Worm (Caenorhabditis elegans) whole organism, L4 larva: ENCODE results near the gene K08D12.3.

Experiments
- F26F4.8 ChIP-seq: fragments of 200-800 bp; sonication (Bioruptor generic); conservative IDR thresholded peaks from 2 replicates; pipeline ENCODE4 v1.3.6; 2022; ENCODE audit warnings: missing genetic modification characterization, missing compliant biosample characterization
- T20F7.1 ChIP-seq: fragments of 200-800 bp; sonication (Bioruptor generic); optimal IDR thresholded peaks from 2 replicates; lab custom pipeline; 2018; ENCODE audit warnings: mild to moderate bottlenecking, missing genetic modification characterization, missing compliant biosample characterization
- Y48G9A.11 ChIP-seq: fragments of 200-800 bp; sonication (Bioruptor generic); IDR thresholded peaks from 2 replicates; pipeline ENCODE4 v1.3.6; 2022; ENCODE audit warnings: missing genetic modification reagents, missing genetic modification characterization, missing compliant biosample characterization
- Y5F2A.4 ChIP-seq: fragments of 200-800 bp; sonication (Bioruptor generic); optimal IDR thresholded peaks from 2 replicates; lab custom pipeline; 2018; ENCODE audit warnings: mild to moderate bottlenecking, missing genetic modification characterization, missing compliant biosample characterization
- Y75B8A.6 ChIP-seq: fragments of 200-800 bp; sonication (Bioruptor generic); IDR thresholded peaks from 2 replicates; pipeline ENCODE4 v1.3.6; 2022; ENCODE audit warnings: missing genetic modification reagents, missing genetic modification characterization, missing compliant biosample characterization
- ZK337.2 ChIP-seq: fragments of 200-800 bp; sonication (Bioruptor generic); IDR thresholded peaks from 2 replicates; pipeline ENCODE4 v1.3.6; 2022; ENCODE audit warnings: missing genetic modification reagents, missing genetic modification characterization, missing compliant biosample characterization
- aha-1 ChIP-seq: fragments of 150-350 bp; peaks from one replicate; lab custom pipeline; 2014; ENCODE audit warnings: missing biosample characterization, missing genetic modification characterization
- attf-4 ChIP-seq: sonication (generic microtip); optimal IDR thresholded peaks from 3 replicates; lab custom pipeline; 2017; ENCODE audit warnings: missing biosample characterization, missing genetic modification characterization
- ceh-28 ChIP-seq: fragments of 150-350 bp; optimal IDR thresholded peaks from 2 replicates; lab custom pipeline; 2014; ENCODE audit warnings: missing biosample characterization, missing genetic modification reagents, missing genetic modification characterization
- ceh-62 ChIP-seq: sonication (generic microtip); optimal IDR thresholded peaks from 2 replicates; lab custom pipeline; 2017; ENCODE audit warnings: missing biosample characterization, missing genetic modification characterization
- daf-8 ChIP-seq: fragments of 200-800 bp; sonication (Bioruptor generic); IDR thresholded peaks from 2 replicates; pipeline ENCODE4 v1.3.6; 2022; ENCODE audit warnings: missing genetic modification characterization, missing compliant biosample characterization
- dmd-6 ChIP-seq: fragments of 200-800 bp; sonication (Bioruptor generic); IDR thresholded peaks from 2 replicates; pipeline ENCODE4 v1.3.6; 2022; ENCODE audit warnings: missing genetic modification reagents, missing genetic modification characterization, missing compliant biosample characterization
- dmd-9 ChIP-seq: fragments of 200-800 bp; sonication (Bioruptor generic); IDR thresholded peaks from 2 replicates; pipeline ENCODE4 v1.3.6; 2022; ENCODE audit warnings: missing genetic modification reagents, missing genetic modification characterization, missing compliant biosample characterization
- egl-27 ChIP-seq: sonication (generic microtip); optimal IDR thresholded peaks from 3 replicates; lab custom pipeline; 2017; ENCODE audit warnings: missing biosample characterization, missing genetic modification reagents, missing genetic modification characterization
- hlh-30 ChIP-seq: sonication (generic microtip); optimal IDR thresholded peaks from 2 replicates; lab custom pipeline; 2017; ENCODE audit warnings: antibody characterized with exemption, mild to moderate bottlenecking, missing genetic modification characterization, missing compliant biosample characterization; ENCODE audit not compliant: insufficient read depth
- madf-5 ChIP-seq, 2 experiments: fragments of 200-800 bp; sonication (Bioruptor generic); IDR thresholded peaks; 2 replicates each; pipeline ENCODE4 v1.3.6; 2022; ENCODE audit warnings: missing compliant biosample characterization in 2 of 2, missing genetic modification characterization in 2 of 2
- mxl-2 ChIP-seq: fragments of 200-800 bp; sonication (Bioruptor generic); conservative IDR thresholded peaks from 2 replicates; pipeline ENCODE4 v1.3.6; 2022; ENCODE audit warnings: missing genetic modification reagents, missing genetic modification characterization, missing compliant biosample characterization
- nhr-102 ChIP-seq: sonication (generic microtip); optimal IDR thresholded peaks from 2 replicates; lab custom pipeline; 2016; ENCODE audit warnings: mild to moderate bottlenecking, missing genetic modification characterization, moderate library complexity, missing compliant biosample characterization
- php-3 ChIP-seq: fragments of 200-800 bp; sonication (Bioruptor generic); IDR thresholded peaks from 2 replicates; pipeline ENCODE4 v1.3.6; 2022; ENCODE audit warnings: missing genetic modification reagents, missing genetic modification characterization, missing compliant biosample characterization
- sdz-12 ChIP-seq: fragments of 200-800 bp; sonication (Bioruptor generic); optimal IDR thresholded peaks from 2 replicates; lab custom pipeline; 2018; ENCODE audit warnings: mild to moderate bottlenecking, missing genetic modification characterization, missing compliant biosample characterization
- set-16 ChIP-seq: fragments of 200-800 bp; sonication (Bioruptor generic); IDR thresholded peaks from 2 replicates; pipeline ENCODE4 v1.3.6; 2022; ENCODE audit warnings: missing genetic modification reagents, missing genetic modification characterization, missing compliant biosample characterization
- snpc-1.2 ChIP-seq: fragments of 200-800 bp; sonication (Bioruptor generic); IDR thresholded peaks from 2 replicates; pipeline ENCODE4 v1.3.6; 2022; ENCODE audit warnings: missing genetic modification reagents, missing genetic modification characterization, missing compliant biosample characterization
- spr-1 ChIP-seq: sonication (generic microtip); optimal IDR thresholded peaks from 2 replicates; lab custom pipeline; 2016; ENCODE audit warnings: mild to moderate bottlenecking, missing genetic modification characterization, missing compliant biosample characterization
- tra-1 ChIP-seq: fragments of 200-800 bp; sonication (Bioruptor generic); IDR thresholded peaks from 2 replicates; pipeline ENCODE4 v1.3.6; 2022; ENCODE audit warnings: missing genetic modification reagents, missing genetic modification characterization, missing compliant biosample characterization
- unc-39 ChIP-seq: sonication (generic microtip); optimal IDR thresholded peaks from 2 replicates; lab custom pipeline; 2017; ENCODE audit warnings: missing biosample characterization, missing genetic modification characterization
- unc-62 ChIP-seq, 3 experiments: fragments of 150-350 bp in 1 of 3; sonication (generic microtip); optimal IDR thresholded peaks in 2 of 3; peaks in 1 of 3; 1 replicate in 1 of 3; 2 replicates in 2 of 3; lab custom pipeline; 2014 to 2017; ENCODE audit warnings: missing biosample characterization in 3 of 3, missing genetic modification characterization in 3 of 3, missing genetic modification reagents in 3 of 3, missing genotype in 1 of 3
- vab-7 ChIP-seq: fragments of 200-800 bp; sonication (Bioruptor generic); IDR thresholded peaks from 2 replicates; pipeline ENCODE4 v1.3.6; 2022; ENCODE audit warnings: missing genetic modification reagents, missing genetic modification characterization, missing compliant biosample characterization
- zip-11 ChIP-seq: fragments of 200-800 bp; sonication (Bioruptor generic); IDR thresholded peaks from 2 replicates; pipeline ENCODE4 v1.3.6; 2022; ENCODE audit warnings: missing genetic modification characterization, missing compliant biosample characterization
- ztf-11 ChIP-seq: fragments of 150-350 bp; optimal IDR thresholded peaks from 2 replicates; lab custom pipeline; 2014; ENCODE audit warnings: missing biosample characterization, missing genetic modification characterization

Gene K08D12.3

DNA sequence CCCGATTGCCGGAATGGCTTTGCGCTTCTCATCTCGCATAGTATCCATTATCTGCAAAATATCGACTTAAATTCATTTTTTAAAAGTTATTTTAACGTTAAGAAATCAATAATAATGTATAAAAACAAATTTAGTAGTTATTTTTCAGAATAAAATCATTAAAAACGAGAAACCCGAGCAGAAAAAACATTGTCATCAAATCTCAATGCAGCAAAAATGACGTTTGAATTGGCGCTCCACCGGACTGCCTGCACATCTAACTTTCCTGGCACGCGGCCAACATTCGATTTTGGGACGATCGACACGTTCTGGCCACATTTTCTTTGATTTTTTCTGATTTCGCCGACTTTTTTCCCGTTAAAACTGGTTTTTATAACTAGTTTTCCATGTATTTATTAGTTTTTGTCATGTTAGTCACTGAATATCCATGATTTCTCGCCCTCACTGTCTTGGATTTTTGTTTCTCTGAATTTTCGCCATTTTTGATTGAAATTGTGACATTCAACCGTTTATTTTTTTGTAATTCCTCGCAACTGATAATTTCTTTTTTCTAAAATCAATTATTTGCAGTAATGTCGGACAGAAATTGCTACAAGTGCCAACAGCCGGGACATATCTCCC is at the start of gene K08D12.3, which contains the start of gene pbs-1 (continued):
- TF ChIP-seq F26F4.8 = no peak
- no peak for TF ChIP-seq mxl-2 (GFP tag; lab: Robert Waterston, UW)
- TF ChIP-seq ztf-11 = no peak
- no peak for TF ChIP-seq ceh-62 (tag; lab: Kevin White, UChicago)
- TF ChIP-seq T20F7.1 (GFP tag; lab: Kevin White, UChicago) = no peak

DNA sequence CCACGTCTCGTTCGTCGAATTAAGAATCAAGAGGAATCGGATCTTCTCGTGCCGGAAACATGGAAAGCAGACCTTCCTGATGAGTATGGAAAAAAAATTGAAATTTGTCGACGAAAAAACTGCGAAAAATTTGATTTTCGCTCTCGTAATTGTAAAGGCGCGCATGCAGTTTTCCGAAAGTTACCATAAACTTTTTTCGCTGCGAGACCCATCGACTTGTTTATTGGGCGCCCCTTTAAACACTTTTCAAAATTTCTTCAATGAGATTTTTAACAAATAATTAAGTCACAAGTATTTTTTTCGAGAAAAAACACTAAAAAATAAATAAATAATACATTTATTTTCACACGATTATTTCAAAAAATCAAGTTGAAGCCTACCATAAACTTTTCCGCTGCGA is 49.3 kb upstream of the K08D12.3 start:
- no peak for TF ChIP-seq Y5F2A.4
- peak in 1 of 2 experiments; percentile 76 for TF ChIP-seq unc-62 (GFP tag; optimal IDR thresholded peaks at IDR 0.05 in 1 of 2; lab: Kevin White, UChicago)
- TF ChIP-seq unc-62 (tag; optimal IDR thresholded peaks at IDR 0.05; lab: Kevin White, UChicago) = no peak

DNA sequence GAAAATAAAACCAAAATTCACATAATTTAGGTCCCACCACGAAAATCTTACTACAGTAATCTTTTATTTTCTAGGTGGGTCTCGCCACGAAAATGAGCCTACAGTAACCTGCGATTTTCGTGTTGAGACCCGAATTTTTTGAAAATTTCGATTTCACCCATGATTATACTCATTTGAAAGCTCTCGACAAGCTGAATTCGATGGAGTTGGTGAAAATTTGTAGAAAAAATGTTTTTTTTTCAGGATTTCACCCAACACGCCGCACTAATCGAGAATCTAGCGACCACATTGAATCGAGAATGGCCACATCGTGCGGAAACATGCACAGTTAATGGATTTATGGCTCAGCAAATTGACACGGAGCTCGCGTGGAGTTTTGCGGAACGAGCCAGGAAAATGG is 47.2 kb upstream of the K08D12.3 start:
- TF ChIP-seq aha-1 = peak; percentile 65
- TF ChIP-seq zip-11 = no peak
- TF ChIP-seq unc-62 (GFP tag; optimal IDR thresholded peaks at IDR 0.05 in 1 of 2; lab: Kevin White, UChicago) = peak in 1 of 2 experiments; percentile 65
- TF ChIP-seq unc-62 (tag; optimal IDR thresholded peaks at IDR 0.05; lab: Kevin White, UChicago) = no peak

DNA sequence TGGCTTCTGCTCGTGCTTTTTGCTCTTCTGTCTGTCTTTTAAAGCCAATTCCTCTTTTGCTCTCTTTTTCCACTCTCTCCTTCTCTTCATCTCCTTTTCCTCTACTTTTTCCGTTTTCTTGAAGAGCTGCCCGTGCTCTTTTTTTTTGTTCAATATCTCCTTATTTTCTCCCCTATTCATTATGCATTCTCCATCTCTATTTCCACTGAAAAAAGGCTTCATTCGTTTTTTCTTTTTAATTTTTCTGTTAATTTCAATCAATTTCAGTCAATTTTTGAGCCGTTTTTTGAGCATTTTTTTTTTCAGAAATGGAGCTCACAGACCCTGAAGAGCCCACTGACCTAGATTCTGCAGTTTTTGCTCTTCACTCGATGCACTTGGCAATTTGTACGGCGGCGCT is 37.7 kb upstream of the K08D12.3 start, which contains the start of gene Y41D4B.1:
TSS of gene Y41D4B.1 (plus strand) at position 301 of the 400 bp plus-strand sequence.
- TF ChIP-seq unc-39 = no peak
- TF ChIP-seq vab-7 = no peak
- TF ChIP-seq, all 104 proteins: peak for 0

DNA sequence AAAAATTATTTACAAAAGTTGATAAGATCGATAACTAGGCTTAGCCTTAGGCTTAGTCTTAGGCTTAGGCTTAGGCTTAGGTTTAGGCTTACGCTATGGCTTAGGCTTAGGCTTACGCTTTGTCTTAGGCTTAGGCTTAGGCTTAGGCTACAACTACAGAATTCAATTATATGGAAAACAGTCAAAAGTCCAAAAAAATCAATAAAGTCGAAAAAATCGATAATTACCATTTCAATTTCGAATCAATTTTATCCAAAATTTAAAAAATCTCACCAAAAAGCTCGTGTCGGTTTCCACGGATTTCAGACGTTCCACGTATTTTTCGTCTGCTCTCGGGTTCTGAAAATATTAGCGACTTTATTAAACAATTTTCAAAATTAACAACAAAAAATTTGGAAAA is 33.1 kb upstream of the K08D12.3 start:
- TF ChIP-seq spr-1 (tag; lab: Kevin White, UChicago) = no peak
- TF ChIP-seq ceh-28 (tag; lab: Kevin White, UChicago) = peak; percentile 75
- TF ChIP-seq, all 104 proteins: peak for 1

DNA sequence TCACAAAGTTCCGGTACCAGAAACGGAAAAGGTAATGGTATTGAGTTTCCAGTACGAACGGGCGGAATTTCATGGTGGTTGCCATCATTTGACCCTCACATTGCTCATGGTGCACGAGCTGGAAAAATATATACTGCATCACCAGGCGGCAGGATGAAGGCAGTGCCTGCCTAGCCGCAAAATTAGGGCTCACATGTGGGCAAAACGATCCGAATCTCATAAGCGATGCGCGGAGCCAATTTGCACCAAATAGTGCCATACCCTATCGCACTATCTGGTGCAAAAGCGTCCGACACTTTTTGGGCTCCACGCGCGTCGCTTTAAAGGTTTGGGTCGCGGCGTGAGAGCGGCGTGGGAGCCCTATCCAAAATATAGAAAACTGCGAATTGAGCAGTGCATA is 30.8 kb upstream of the K08D12.3 start:
- TF ChIP-seq snpc-1.2 (GFP tag; lab: Robert Waterston, UW) = 0 out of 2 replicates have a peak, but pooled peaks have one; percentile 14
- TF ChIP-seq tra-1 (GFP tag; lab: Robert Waterston, UW) = no peak
- TF ChIP-seq daf-8 (GFP tag; lab: Robert Waterston, UW) = no peak
- no peak for TF ChIP-seq dmd-9 (GFP tag; lab: Robert Waterston, UW)
- TF ChIP-seq madf-5 (GFP tag; IDR thresholded peaks at IDR 0.05; lab: Robert Waterston, UW) = 0 out of 4 replicates have a peak, but pooled peaks of 1 of the 2 experiments have one; percentile 60
- no peak for TF ChIP-seq nhr-102 (tag; lab: Kevin White, UChicago)
- no peak for TF ChIP-seq Y75B8A.6 (GFP tag; lab: Robert Waterston, UW)
- no peak for TF ChIP-seq php-3 (GFP tag; lab: Robert Waterston, UW)
- TF ChIP-seq set-16 (GFP tag; lab: Robert Waterston, UW) = peak; percentile 7; the same call in 1 of the 2 replicates
- peak; percentile 51; the same call in 1 of the 2 replicates for TF ChIP-seq Y48G9A.11 (GFP tag; lab: Robert Waterston, UW)
- TF ChIP-seq egl-27 (tag; lab: Kevin White, UChicago) = no peak

DNA sequence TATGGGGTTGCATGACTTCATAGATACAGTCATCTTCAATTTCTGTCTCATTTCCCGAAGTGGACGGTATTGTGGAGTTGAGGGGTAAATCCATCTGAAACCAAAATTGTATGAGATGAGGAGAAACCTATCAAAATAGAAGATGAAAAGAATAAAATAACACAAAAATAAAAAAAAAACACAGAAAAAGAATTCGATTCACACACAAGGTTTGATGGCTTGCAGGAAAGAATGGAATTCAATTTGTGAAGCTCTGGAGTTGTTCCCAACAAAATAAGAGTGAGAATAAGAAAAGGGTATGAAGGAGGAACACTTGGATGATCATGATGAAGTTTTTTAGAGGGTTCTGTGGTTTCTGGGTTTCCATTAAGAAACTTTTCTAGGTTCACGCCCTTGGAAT is 28.0 kb upstream of the K08D12.3 start, which contains the start of gene Y41D4B.24:
TSS of gene Y41D4B.24 (minus strand) at position 101 of the 400 bp plus-strand sequence.
- no peak for TF ChIP-seq tra-1 (GFP tag; lab: Robert Waterston, UW)
- no peak for TF ChIP-seq attf-4
- no peak for TF ChIP-seq dmd-6 (GFP tag; lab: Robert Waterston, UW)
- no peak for TF ChIP-seq ZK337.2 (GFP tag; lab: Robert Waterston, UW)
- TF ChIP-seq hlh-30 (tag; lab: Kevin White, UChicago) = no peak
- TF ChIP-seq sdz-12 (GFP tag; lab: Kevin White, UChicago) = no peak
- TF ChIP-seq, all 104 proteins: peak for 0
